Worm (Caenorhabditis elegans) whole organism, midembryonic: ENCODE results near the gene C33D9.8.

ENCODE experiments used
- T22C8.4 ChIP-seq: fragments of 200-800 bp; sonication (Bioruptor generic); IDR thresholded peaks from 2 replicates; pipeline ENCODE4 v1.3.6; 2022; ENCODE audit warnings: missing genetic modification characterization, missing compliant biosample characterization
- cog-1 ChIP-seq: sonication (generic microtip); optimal IDR thresholded peaks from 2 replicates; lab custom pipeline; 2016; ENCODE audit warnings: missing genetic modification characterization, missing compliant biosample characterization
- flt-1 ChIP-seq: fragments of 200-800 bp; sonication (Bioruptor generic); IDR thresholded peaks from 2 replicates; pipeline ENCODE4 v1.3.6; 2022; ENCODE audit warnings: missing genetic modification characterization, missing compliant biosample characterization
- klf-2 ChIP-seq: fragments of 200-800 bp; sonication (Bioruptor generic); conservative IDR thresholded peaks from 2 replicates; pipeline ENCODE4 v1.3.6; 2022; ENCODE audit warnings: missing genetic modification reagents, missing genetic modification characterization, missing compliant biosample characterization
- med-1 ChIP-seq: sonication (generic microtip); optimal IDR thresholded peaks from 2 replicates; lab custom pipeline; 2017; ENCODE audit warnings: missing genetic modification characterization, mild to moderate bottlenecking, missing compliant biosample characterization, antibody characterized with exemption, missing genetic modification reagents; ENCODE audit not compliant: insufficient read depth
- tab-1 ChIP-seq: fragments of 200-800 bp; sonication (Bioruptor generic); IDR thresholded peaks from 2 replicates; pipeline ENCODE4 v1.3.6; 2022; ENCODE audit warnings: missing genetic modification characterization, missing compliant biosample characterization
- ztf-23 ChIP-seq: fragments of 200-800 bp; sonication (Bioruptor generic); IDR thresholded peaks from 2 replicates; pipeline ENCODE4 v1.3.6; 2022; ENCODE audit warnings: missing genetic modification reagents, missing genetic modification characterization, missing compliant biosample characterization

ce11 chrIV:8819471-8819870 is 32.9 kb upstream of the C33D9.8 start:
- TF ChIP-seq tab-1 (GFP tag; lab: Robert Waterston, UW) (no peak), T22C8.4 (no peak), cog-1 (no peak), flt-1 (GFP tag; lab: Robert Waterston, UW) (no peak), klf-2 (no peak), ztf-23 (GFP tag; lab: Robert Waterston, UW) (no peak), med-1 (no peak)
